Worm (Caenorhabditis elegans) whole organism, midembryonic: ENCODE data around the gene sdz-11.

Experiments used
- T22C8.4 ChIP-seq: fragments of 200-800 bp; sonication (Bioruptor generic); IDR thresholded peaks from 2 replicates; pipeline ENCODE4 v1.3.6; 2022; ENCODE audit warnings: missing genetic modification characterization, missing compliant biosample characterization
- cog-1 ChIP-seq: sonication (generic microtip); optimal IDR thresholded peaks from 2 replicates; lab custom pipeline; 2016; ENCODE audit warnings: missing genetic modification characterization, missing compliant biosample characterization
- flt-1 ChIP-seq: fragments of 200-800 bp; sonication (Bioruptor generic); IDR thresholded peaks from 2 replicates; pipeline ENCODE4 v1.3.6; 2022; ENCODE audit warnings: missing genetic modification characterization, missing compliant biosample characterization
- klf-2 ChIP-seq: fragments of 200-800 bp; sonication (Bioruptor generic); conservative IDR thresholded peaks from 2 replicates; pipeline ENCODE4 v1.3.6; 2022; ENCODE audit warnings: missing genetic modification reagents, missing genetic modification characterization, missing compliant biosample characterization
- med-1 ChIP-seq: sonication (generic microtip); optimal IDR thresholded peaks from 2 replicates; lab custom pipeline; 2017; ENCODE audit warnings: missing genetic modification characterization, mild to moderate bottlenecking, missing compliant biosample characterization, antibody characterized with exemption, missing genetic modification reagents; ENCODE audit not compliant: insufficient read depth
- ref-1 ChIP-seq: fragments of 200-800 bp; sonication (Bioruptor generic); conservative IDR thresholded peaks from 2 replicates; pipeline ENCODE4 v1.3.6; 2022; ENCODE audit warnings: missing genetic modification reagents, missing genetic modification characterization, missing compliant biosample characterization
- tab-1 ChIP-seq: fragments of 200-800 bp; sonication (Bioruptor generic); IDR thresholded peaks from 2 replicates; pipeline ENCODE4 v1.3.6; 2022; ENCODE audit warnings: missing genetic modification characterization, missing compliant biosample characterization
- ztf-23 ChIP-seq: fragments of 200-800 bp; sonication (Bioruptor generic); IDR thresholded peaks from 2 replicates; pipeline ENCODE4 v1.3.6; 2022; ENCODE audit warnings: missing genetic modification reagents, missing genetic modification characterization, missing compliant biosample characterization
- ztf-29 ChIP-seq: fragments of 200-800 bp; sonication (Bioruptor generic); IDR thresholded peaks from 2 replicates; pipeline ENCODE4 v1.3.6; 2022; ENCODE audit warnings: missing genetic modification reagents, missing genetic modification characterization, missing compliant biosample characterization

The sdz-11 gene

ce11 chrII:3724175-3724715 is 27.8 kb downstream of the sdz-11 start, which contains the start of gene C46E10.1:
C46E10.1 (plus strand) TSS chrII:3724225.
- no peak for TF ChIP-seq T22C8.4 (GFP tag; lab: Robert Waterston, UW)
- no peak for TF ChIP-seq ztf-23 (GFP tag; lab: Robert Waterston, UW)
- TF ChIP-seq flt-1 (GFP tag; lab: Robert Waterston, UW), result no peak
- no peak for TF ChIP-seq tab-1 (GFP tag; lab: Robert Waterston, UW)
- TF ChIP-seq klf-2 (GFP tag; lab: Robert Waterston, UW), result no peak
- TF ChIP-seq ref-1 (GFP tag; lab: Robert Waterston, UW), result no peak
- TF ChIP-seq cog-1 (tag; lab: Kevin White, UChicago), result no peak
- no peak for TF ChIP-seq med-1
- TF ChIP-seq ztf-29 (GFP tag; lab: Robert Waterston, UW), result no peak

- no peak for TF ChIP-seq cog-1 (tag; lab: Kevin White, UChicago)
- no peak for TF ChIP-seq T22C8.4 (GFP tag; lab: Robert Waterston, UW)
- no peak for TF ChIP-seq flt-1 (GFP tag; lab: Robert Waterston, UW)
- TF ChIP-seq ztf-23 (GFP tag; lab: Robert Waterston, UW), result no peak
These were observed 31.1 kb downstream of the sdz-11 start, which contains the start of gene C46E10.3 for ce11 chrII:3721016-3721415. C46E10.3 (plus strand) TSS chrII:3721316.

ce11 chrII:3716961-3717360 is 35.1 kb downstream of the sdz-11 start, which contains the start of gene fbxc-52:
fbxc-52 (plus strand) TSS chrII:3717261.
- TF ChIP-seq cog-1 (tag; lab: Kevin White, UChicago) (no peak), flt-1 (GFP tag; lab: Robert Waterston, UW) (no peak), T22C8.4 (GFP tag; lab: Robert Waterston, UW) (no peak)

- TF ChIP-seq T22C8.4 (GFP tag; lab: Robert Waterston, UW) (no peak), ztf-23 (GFP tag; lab: Robert Waterston, UW) (no peak), klf-2 (GFP tag; lab: Robert Waterston, UW) (no peak), flt-1 (GFP tag; lab: Robert Waterston, UW) (no peak), med-1 (no peak), ref-1 (GFP tag; lab: Robert Waterston, UW) (no peak)
These were observed 35.6 kb downstream of the sdz-11 start, which contains the start of gene srh-99 for ce11 chrII:3716455-3716854. srh-99 (minus strand) TSS chrII:3716555.

- TF ChIP-seq ref-1 (GFP tag; lab: Robert Waterston, UW) (no peak), ztf-23 (GFP tag; lab: Robert Waterston, UW) (no peak), tab-1 (GFP tag; lab: Robert Waterston, UW) (no peak), ztf-29 (GFP tag; lab: Robert Waterston, UW) (no peak), T22C8.4 (GFP tag; lab: Robert Waterston, UW) (no peak), med-1 (no peak), klf-2 (GFP tag; lab: Robert Waterston, UW) (no peak), cog-1 (tag; lab: Kevin White, UChicago) (no peak), flt-1 (GFP tag; lab: Robert Waterston, UW) (no peak)
These were observed 37.5 kb downstream of the sdz-11 start, which contains the start of gene srh-100 for ce11 chrII:3714595-3714994. srh-100 (minus strand) TSS chrII:3714695.

- TF ChIP-seq cog-1 (tag; lab: Kevin White, UChicago) (no peak), med-1 (no peak)
These were observed 41.0 kb downstream of the sdz-11 start, which contains the start of gene fbxc-53 for ce11 chrII:3711047-3711446. fbxc-53 (plus strand) TSS chrII:3711291.

- TF ChIP-seq flt-1 (GFP tag; lab: Robert Waterston, UW), result no peak
- TF ChIP-seq T22C8.4 (GFP tag; lab: Robert Waterston, UW), result no peak
- TF ChIP-seq tab-1 (GFP tag; lab: Robert Waterston, UW), result no peak
- no peak for TF ChIP-seq med-1
- no peak for TF ChIP-seq ref-1 (GFP tag; lab: Robert Waterston, UW)
- no peak for TF ChIP-seq klf-2 (GFP tag; lab: Robert Waterston, UW)
- TF ChIP-seq ztf-23 (GFP tag; lab: Robert Waterston, UW), result no peak
- no peak for TF ChIP-seq ztf-29 (GFP tag; lab: Robert Waterston, UW)
- no peak for TF ChIP-seq cog-1 (tag; lab: Kevin White, UChicago)
These were observed 42.8 kb downstream of the sdz-11 start, which contains the start of gene srx-110 for ce11 chrII:3709255-3709654. srx-110 (plus strand) TSS chrII:3709555.

- TF ChIP-seq klf-2 (GFP tag; lab: Robert Waterston, UW), result no peak
- TF ChIP-seq ref-1 (GFP tag; lab: Robert Waterston, UW), result no peak
- TF ChIP-seq med-1, result no peak
- no peak for TF ChIP-seq flt-1 (GFP tag; lab: Robert Waterston, UW)
- TF ChIP-seq ztf-29 (GFP tag; lab: Robert Waterston, UW), result no peak
These were observed 46.8 kb downstream of the sdz-11 start, which contains the start of gene srx-108 for ce11 chrII:3705320-3705719. srx-108 (plus strand) TSS chrII:3705620.

ce11 chrII:3701305-3701704 is 50.8 kb downstream of the sdz-11 start, which contains the start of gene srx-105:
srx-105 (minus strand) TSS chrII:3701405.
- TF ChIP-seq ztf-23 (GFP tag; lab: Robert Waterston, UW), result no peak
- no peak for TF ChIP-seq med-1
- TF ChIP-seq klf-2 (GFP tag; lab: Robert Waterston, UW), result no peak
- TF ChIP-seq flt-1 (GFP tag; lab: Robert Waterston, UW), result no peak
- TF ChIP-seq cog-1 (tag; lab: Kevin White, UChicago), result no peak
- no peak for TF ChIP-seq T22C8.4 (GFP tag; lab: Robert Waterston, UW)
- TF ChIP-seq ztf-29 (GFP tag; lab: Robert Waterston, UW), result no peak
- TF ChIP-seq tab-1 (GFP tag; lab: Robert Waterston, UW), result no peak
- no peak for TF ChIP-seq ref-1 (GFP tag; lab: Robert Waterston, UW)
